Worm (Caenorhabditis elegans) whole organism, L3 larva: ENCODE results near the gene F11A5.5.

ENCODE experiments used
- R02D3.7 ChIP-seq: fragments of 150-350 bp; optimal IDR thresholded peaks from 2 replicates; lab custom pipeline; 2014; ENCODE audit warnings: missing biosample characterization, missing genetic modification characterization
- ZK546.5 ChIP-seq: sonication (generic microtip); optimal IDR thresholded peaks from 2 replicates; lab custom pipeline; 2017; ENCODE audit warnings: missing biosample characterization, missing genetic modification characterization
- aly-2 ChIP-seq: fragments of 150-350 bp; optimal IDR thresholded peaks from 2 replicates; lab custom pipeline; 2014; ENCODE audit warnings: missing biosample characterization, missing genetic modification characterization
- ama-1 ChIP-seq: fragments of 150-350 bp; optimal IDR thresholded peaks from 2 replicates; lab custom pipeline; 2018
- ceh-9 ChIP-seq: sonication (generic microtip); optimal IDR thresholded peaks from 2 replicates; lab custom pipeline; 2018; ENCODE audit warnings: missing biosample characterization, missing genetic modification characterization
- egl-27 ChIP-seq: sonication (generic microtip); optimal IDR thresholded peaks from 4 replicates; lab custom pipeline; 2017; ENCODE audit warnings: missing biosample characterization, missing genetic modification reagents, missing genetic modification characterization
- elt-2 ChIP-seq: sonication (generic microtip); optimal IDR thresholded peaks from 2 replicates; lab custom pipeline; 2016; ENCODE audit warnings: missing genetic modification reagents, mild to moderate bottlenecking, missing genetic modification characterization, missing compliant biosample characterization
- elt-3 ChIP-seq, 3 experiments: fragments of 150-350 bp in 1 of 3; sonication (generic microtip) in 2 of 3; optimal IDR thresholded peaks; 2 replicates in 2 of 3; 4 replicates in 1 of 3; lab custom pipeline; 2014 to 2017; ENCODE audit warnings: missing biosample characterization in 3 of 3, missing genetic modification characterization in 3 of 3
- eor-1 ChIP-seq, 2 experiments: fragments of 150-350 bp; optimal IDR thresholded peaks; 2 replicates each; lab custom pipeline; 2014 to 2018; ENCODE audit warnings: missing biosample characterization in 2 of 2, missing genetic modification characterization in 2 of 2
- fkh-2 ChIP-seq: fragments of 150-350 bp; optimal IDR thresholded peaks from 2 replicates; lab custom pipeline; 2014; ENCODE audit warnings: missing biosample characterization, missing genetic modification reagents, missing genetic modification characterization
- hmg-11 ChIP-seq: sonication (generic microtip); optimal IDR thresholded peaks from 2 replicates; lab custom pipeline; 2016; ENCODE audit warnings: missing genetic modification characterization, missing compliant biosample characterization
- jun-1 ChIP-seq: fragments of 150-350 bp; optimal IDR thresholded peaks from 2 replicates; lab custom pipeline; 2014; ENCODE audit warnings: missing biosample characterization, missing genetic modification reagents, missing genetic modification characterization
- lin-15B ChIP-seq: fragments of 150-350 bp; optimal IDR thresholded peaks from 2 replicates; lab custom pipeline; 2014; ENCODE audit warnings: missing biosample characterization, missing genetic modification characterization
- lin-39 ChIP-seq: fragments of 150-350 bp; optimal IDR thresholded peaks from 2 replicates; lab custom pipeline; 2018; ENCODE audit warnings: missing biosample characterization, missing genetic modification reagents, missing genetic modification characterization
- lsy-12 ChIP-seq: sonication (generic microtip); optimal IDR thresholded peaks from 2 replicates; lab custom pipeline; 2016; ENCODE audit warnings: mild to moderate bottlenecking, missing genetic modification characterization, missing compliant biosample characterization
- mdl-1 ChIP-seq: fragments of 150-350 bp; optimal IDR thresholded peaks from 2 replicates; lab custom pipeline; 2014; ENCODE audit warnings: missing biosample characterization, missing genetic modification characterization
- mml-1 ChIP-seq: fragments of 150-350 bp; sonication (generic microtip); optimal IDR thresholded peaks from 3 replicates; lab custom pipeline; 2014; ENCODE audit warnings: missing biosample characterization, missing genetic modification characterization
- nfya-1 ChIP-seq: sonication (generic microtip); optimal IDR thresholded peaks from 2 replicates; lab custom pipeline; 2017; ENCODE audit warnings: missing genetic modification characterization, mild to moderate bottlenecking, missing compliant biosample characterization, antibody characterized with exemption, moderate library complexity; ENCODE audit not compliant: insufficient read depth
- nhr-11 ChIP-seq: fragments of 150-350 bp; optimal IDR thresholded peaks from 2 replicates; lab custom pipeline; 2014; ENCODE audit warnings: missing biosample characterization, missing genetic modification characterization
- nhr-12 ChIP-seq: fragments of 150-350 bp; optimal IDR thresholded peaks from 2 replicates; lab custom pipeline; 2014; ENCODE audit warnings: missing biosample characterization, missing genetic modification characterization
- nhr-237 ChIP-seq: fragments of 150-350 bp; optimal IDR thresholded peaks from 2 replicates; lab custom pipeline; 2014; ENCODE audit warnings: missing biosample characterization, missing genetic modification characterization
- nhr-76 ChIP-seq: fragments of 150-350 bp; sonication (generic microtip); optimal IDR thresholded peaks from 5 replicates; lab custom pipeline; 2014; ENCODE audit warnings: missing biosample characterization, missing genetic modification characterization
- nhr-77 ChIP-seq: fragments of 150-350 bp; optimal IDR thresholded peaks from 2 replicates; lab custom pipeline; 2014; ENCODE audit warnings: missing biosample characterization, missing genetic modification characterization
- pha-4 ChIP-seq: fragments of 150-350 bp; optimal IDR thresholded peaks from 2 replicates; lab custom pipeline; 2014; ENCODE audit warnings: missing biosample characterization, missing genetic modification reagents, missing genetic modification characterization
- pqm-1 ChIP-seq: fragments of 150-350 bp; optimal IDR thresholded peaks from 2 replicates; lab custom pipeline; 2017; ENCODE audit warnings: missing biosample characterization, missing genetic modification characterization, inconsistent platforms
- sea-2 ChIP-seq: fragments of 150-350 bp; sonication (generic microtip); optimal IDR thresholded peaks from 4 replicates; lab custom pipeline; 2014; ENCODE audit warnings: missing biosample characterization, missing genetic modification reagents, missing genetic modification characterization
- skn-1 ChIP-seq: fragments of 150-350 bp; optimal IDR thresholded peaks from 2 replicates; lab custom pipeline; 2014; ENCODE audit warnings: missing biosample characterization, missing genetic modification characterization
- snpc-4 ChIP-seq: fragments of 150-350 bp; optimal IDR thresholded peaks from 2 replicates; lab custom pipeline; 2014; ENCODE audit warnings: missing biosample characterization, missing genetic modification characterization
- unc-39 ChIP-seq: sonication (generic microtip); optimal IDR thresholded peaks from 4 replicates; lab custom pipeline; 2017; ENCODE audit warnings: missing biosample characterization, missing genetic modification characterization
- zag-1 ChIP-seq: fragments of 150-350 bp; optimal IDR thresholded peaks from 2 replicates; lab custom pipeline; 2014; ENCODE audit warnings: missing biosample characterization, missing genetic modification characterization
- ztf-4 ChIP-seq: fragments of 150-350 bp; optimal IDR thresholded peaks from 2 replicates; lab custom pipeline; 2014; ENCODE audit warnings: missing biosample characterization, missing genetic modification characterization

Gene F11A5.5

ce11 chrV:16171721-16172120 lies 26.4 kb upstream of the F11A5.5 start, which contains the start of gene K05D4.9:
TSS of gene K05D4.9 (minus strand) at chrV:16171821.
- no peak for TF ChIP-seq pqm-1 (tag; lab: Kevin White, UChicago)
- no peak for TF ChIP-seq nhr-12 (tag; lab: Kevin White, UChicago)
- TF ChIP-seq, all 47 proteins: peak for 0

ce11 chrV:16174109-16174508 lies 24.0 kb upstream of the F11A5.5 start:
- TF ChIP-seq mdl-1 (no peak), elt-2 (peak; percentile 23)
- TF ChIP-seq, all 47 proteins: peak for 1

ce11 chrV:16175227-16175626 lies 22.9 kb upstream of the F11A5.5 start:
- no peak for TF ChIP-seq R02D3.7
- no peak for TF ChIP-seq unc-39
- no peak for TF ChIP-seq ceh-9 (tag; lab: Kevin White, UChicago)
- TF ChIP-seq pqm-1 (tag; lab: Kevin White, UChicago) = peak; percentile 35
- no peak for TF ChIP-seq sea-2 (GFP tag; lab: Kevin White, UChicago)
- TF ChIP-seq nhr-237 (tag; lab: Kevin White, UChicago) = no peak
- no peak for TF ChIP-seq nhr-76 (tag; lab: Kevin White, UChicago)
- peak; percentile 60 for TF ChIP-seq elt-2
- TF ChIP-seq lin-15B = no peak
- TF ChIP-seq jun-1 = no peak
- TF ChIP-seq lin-39 (tag; lab: Kevin White, UChicago) = no peak

- TF ChIP-seq aly-2 (tag; lab: Kevin White, UChicago) (no peak), ztf-4 (tag; lab: Kevin White, UChicago) (no peak), mml-1 (no peak), nhr-11 (no peak)
Measured at ce11 chrV:16175757-16176156, 22.4 kb upstream of the F11A5.5 start, which contains the start of gene cyp-33D1. TSS of gene cyp-33D1 (minus strand) at chrV:16175857.

- TF ChIP-seq nfya-1 (tag; lab: Kevin White, UChicago) = no peak
- TF ChIP-seq mml-1 = no peak
- no peak for TF ChIP-seq R02D3.7
- TF ChIP-seq egl-27 (tag; lab: Kevin White, UChicago) = no peak
- TF ChIP-seq aly-2 (tag; lab: Kevin White, UChicago) = no peak
- no peak for TF ChIP-seq elt-2
- no peak for TF ChIP-seq nhr-11
Measured at ce11 chrV:16180350-16180749, 17.8 kb upstream of the F11A5.5 start, which contains the start of gene str-106. TSS of gene str-106 (plus strand) at chrV:16180650.

- TF ChIP-seq ZK546.5 (tag; lab: Kevin White, UChicago) = no peak
- TF ChIP-seq lsy-12 (tag; lab: Kevin White, UChicago) = no peak
- TF ChIP-seq ama-1 (lab: Kevin White, UChicago) = no peak
- TF ChIP-seq fkh-2 = no peak
- TF ChIP-seq lin-15B = no peak
- no peak for TF ChIP-seq mml-1
Measured at ce11 chrV:16182110-16182509, 16.0 kb upstream of the F11A5.5 start, which contains the start of gene srz-13. TSS of gene srz-13 (plus strand) at chrV:16182410.

ce11 chrV:16182918-16183317 lies 15.2 kb upstream of the F11A5.5 start, which contains the start of gene srh-277:
TSS of gene srh-277 (plus strand) at chrV:16183218.
- no peak for TF ChIP-seq elt-3 (tag; optimal IDR thresholded peaks at IDR 0.05; lab: Kevin White, UChicago)
- TF ChIP-seq, all 47 proteins: peak for 0

ce11 chrV:16183357-16183756 lies 14.8 kb upstream of the F11A5.5 start, which contains the start of gene srz-14:
TSS of gene srz-14 (plus strand) at chrV:16183657.
- TF ChIP-seq eor-1 (tag; optimal IDR thresholded peaks at IDR 0.05; lab: Kevin White, UChicago) (no peak), zag-1 (tag; lab: Kevin White, UChicago) (no peak), nhr-77 (no peak), pha-4 (tag; lab: Kevin White, UChicago) (no peak), ztf-4 (tag; lab: Kevin White, UChicago) (no peak), snpc-4 (tag; lab: Kevin White, UChicago) (no peak), lin-39 (tag; lab: Kevin White, UChicago) (no peak), skn-1 (tag; lab: Kevin White, UChicago) (no peak), elt-2 (no peak), nhr-237 (tag; lab: Kevin White, UChicago) (no peak), nfya-1 (tag; lab: Kevin White, UChicago) (no peak), unc-39 (no peak), hmg-11 (tag; lab: Kevin White, UChicago) (no peak)
